Worm (Caenorhabditis elegans) whole organism, L2 larva: ENCODE results near the gene rsd-3.

ENCODE experiments used
- crh-2 ChIP-seq: sonication (generic microtip); optimal IDR thresholded peaks from 2 replicates; lab custom pipeline; 2017; ENCODE audit warnings: missing biosample characterization, missing genetic modification characterization
- egl-27 ChIP-seq: sonication (generic microtip); optimal IDR thresholded peaks from 3 replicates; lab custom pipeline; 2017; ENCODE audit warnings: missing biosample characterization, missing genetic modification reagents, missing genetic modification characterization
- nhr-237 ChIP-seq: fragments of 150-350 bp; optimal IDR thresholded peaks from 2 replicates; lab custom pipeline; 2014; ENCODE audit warnings: missing biosample characterization, missing genetic modification characterization
- zag-1 ChIP-seq: fragments of 150-350 bp; optimal IDR thresholded peaks from 2 replicates; lab custom pipeline; 2014; ENCODE audit warnings: missing biosample characterization, missing genetic modification characterization

DNA sequence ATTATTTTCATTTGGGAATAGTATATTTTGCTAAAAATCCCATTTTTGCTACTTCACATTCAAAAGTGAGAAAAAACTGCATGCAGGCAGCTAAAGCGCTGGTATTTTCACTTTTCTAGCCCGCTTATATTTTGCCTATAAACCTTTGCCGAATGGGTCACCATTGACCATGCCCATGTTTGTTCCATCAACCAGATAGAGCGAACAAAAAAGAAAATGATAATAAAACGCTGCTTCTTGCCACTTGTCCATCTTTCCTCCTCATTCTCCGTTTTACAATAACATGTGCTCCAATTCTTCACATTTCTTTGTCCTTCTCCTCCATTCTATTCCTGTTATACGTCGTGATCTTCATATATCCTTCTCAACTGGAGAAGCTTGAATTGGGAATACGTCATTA, 25.4 kb downstream of the rsd-3 start, which contains the start of gene tag-241:
- TF ChIP-seq egl-27 (tag; lab: Kevin White, UChicago), result no peak
- TF ChIP-seq zag-1 (tag; lab: Kevin White, UChicago), result no peak
- no peak for TF ChIP-seq crh-2 (tag; lab: Kevin White, UChicago)
- TF ChIP-seq nhr-237 (tag; lab: Kevin White, UChicago), result no peak
